Worm (Caenorhabditis elegans): ENCODE data around the gene sre-46.

DNA sequence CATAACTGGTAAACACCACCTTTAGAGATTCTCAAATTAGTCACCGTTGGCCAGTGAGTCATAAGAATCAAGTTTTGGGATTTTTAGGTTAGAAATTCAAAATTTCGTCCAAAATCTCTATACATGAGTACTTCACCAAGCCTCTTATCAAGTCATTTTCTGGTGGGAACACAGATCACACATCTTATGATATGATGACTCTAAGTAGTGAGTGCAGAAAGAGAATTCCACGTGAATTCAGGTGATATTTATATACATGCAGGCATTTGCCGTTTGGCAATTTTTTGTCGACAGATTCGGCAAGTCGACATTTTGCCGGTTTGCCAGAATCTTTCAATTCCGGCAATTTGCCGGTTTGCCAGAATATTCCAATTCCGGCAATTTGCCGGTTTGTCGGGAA, 49.1 kb downstream of the sre-46 start:
- TF ChIP-seq hlh-4 (tag; optimal IDR thresholded peaks at IDR 0.05) (no peak), jun-1 (tag; optimal IDR thresholded peaks at IDR 0.05) (no peak), unc-62 (GFP tag; optimal IDR thresholded peaks at IDR 0.05) (no peak), rnt-1 (tag; optimal IDR thresholded peaks at IDR 0.05) (no peak), mep-1 (tag; optimal IDR thresholded peaks at IDR 0.05) (no peak), ceh-82 (tag; optimal IDR thresholded peaks at IDR 0.05) (no peak), sptf-1 (tag; optimal IDR thresholded peaks at IDR 0.05) (no peak), pqm-1 (tag; optimal IDR thresholded peaks at IDR 0.05) (no peak)

All from whole organism, L1 larva.